Worm (Caenorhabditis elegans): Measurements from ENCODE around the gene pqn-68.

The pqn-68 gene

DNA sequence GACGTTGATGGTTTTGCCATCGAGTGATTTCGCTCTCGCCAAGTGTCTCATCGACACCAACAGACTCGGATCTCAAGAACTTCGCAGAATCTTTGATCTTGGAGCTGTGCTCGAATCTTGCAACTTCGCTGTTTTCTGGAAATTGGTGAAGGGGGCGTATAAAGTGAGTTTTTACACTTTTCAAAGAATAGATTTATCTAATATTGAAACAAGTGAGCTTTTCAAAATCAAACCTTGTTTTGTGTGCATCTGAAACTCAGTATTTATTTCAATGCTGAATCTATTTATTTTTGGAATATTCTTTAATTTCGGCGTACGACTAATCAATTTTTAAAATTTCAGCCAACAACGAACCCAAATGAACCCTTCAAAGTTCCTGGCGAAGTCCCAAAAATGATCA, 1.8 kb downstream of the pqn-68 start:
- no peak for TF ChIP-seq tra-4 (tag; optimal IDR thresholded peaks at IDR 0.05)
- no peak for TF ChIP-seq B0310.2 (tag; optimal IDR thresholded peaks at IDR 0.05)
- TF ChIP-seq hmbx-1 (tag; optimal IDR thresholded peaks at IDR 0.05), result no peak
- TF ChIP-seq tbx-37 (GFP tag; conservative IDR thresholded peaks at IDR 0.05), result no peak
- TF ChIP-seq F13C5.2 (tag; optimal IDR thresholded peaks at IDR 0.05), result no peak

DNA sequence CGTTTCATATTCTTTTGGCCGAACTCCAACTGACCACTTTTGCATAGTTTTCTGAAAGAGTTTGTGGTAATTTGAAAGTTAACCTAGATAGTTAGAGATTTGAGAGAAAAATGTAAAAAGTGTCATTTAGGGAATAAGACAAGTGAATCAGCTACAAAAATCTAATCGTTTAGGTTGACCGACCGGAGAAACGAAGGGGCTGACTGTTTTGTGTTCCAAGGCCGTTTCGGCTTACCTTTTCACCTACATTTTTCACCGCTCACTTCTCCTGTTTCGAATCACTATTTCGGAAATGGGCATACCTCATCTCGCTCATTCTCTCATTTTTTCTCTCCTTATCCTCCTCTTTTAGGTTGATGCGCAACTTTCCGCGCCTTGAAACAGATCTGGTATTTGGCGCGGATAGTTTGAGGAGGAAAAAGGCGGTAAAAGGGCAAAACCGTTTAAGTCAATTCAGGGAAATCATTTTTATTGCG, 8.7 kb downstream of the pqn-68 start, which contains the start of gene mpst-7:
mpst-7 (minus strand) TSS at position 51 of the 476 bp plus-strand sequence.
- no peak for TF ChIP-seq ets-7 (tag; optimal IDR thresholded peaks at IDR 0.05)
- no peak for TF ChIP-seq pes-1 (GFP tag; IDR thresholded peaks at IDR 0.05)

DNA sequence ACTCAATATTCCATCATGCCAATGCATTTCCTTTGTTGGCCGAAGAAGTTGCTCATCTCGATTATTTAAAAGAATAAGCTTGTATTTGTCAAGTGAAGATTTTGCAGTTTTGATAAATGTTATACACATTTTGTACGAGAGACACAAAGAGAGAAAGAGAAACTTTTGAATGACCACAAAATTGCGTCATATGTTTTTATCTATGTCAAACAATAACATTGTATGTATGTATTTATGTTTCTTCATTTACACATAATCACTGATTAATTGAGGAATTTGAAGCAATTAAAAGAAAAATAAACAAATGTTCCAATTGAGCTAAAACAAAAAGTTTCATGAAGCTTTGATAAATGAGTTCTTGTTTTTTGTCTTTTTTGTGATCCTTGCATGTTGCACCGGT, 10.8 kb downstream of the pqn-68 start, which contains the start of gene hrg-9:
hrg-9 (minus strand) TSS at position 152 of the 400 bp plus-strand sequence.
- TF ChIP-seq sea-1 (GFP tag; conservative IDR thresholded peaks at IDR 0.05), result no peak
- TF ChIP-seq tbx-11 (GFP tag; IDR thresholded peaks at IDR 0.05), result no peak
- no peak for TF ChIP-seq aly-1 (tag; optimal IDR thresholded peaks at IDR 0.05)
- TF ChIP-seq ets-7 (tag; optimal IDR thresholded peaks at IDR 0.05), result no peak
- TF ChIP-seq hmbx-1 (tag; optimal IDR thresholded peaks at IDR 0.05), result no peak
- no peak for TF ChIP-seq hmg-4 (GFP tag; optimal IDR thresholded peaks at IDR 0.05)
- no peak for TF ChIP-seq B0310.2 (tag; optimal IDR thresholded peaks at IDR 0.05)

DNA sequence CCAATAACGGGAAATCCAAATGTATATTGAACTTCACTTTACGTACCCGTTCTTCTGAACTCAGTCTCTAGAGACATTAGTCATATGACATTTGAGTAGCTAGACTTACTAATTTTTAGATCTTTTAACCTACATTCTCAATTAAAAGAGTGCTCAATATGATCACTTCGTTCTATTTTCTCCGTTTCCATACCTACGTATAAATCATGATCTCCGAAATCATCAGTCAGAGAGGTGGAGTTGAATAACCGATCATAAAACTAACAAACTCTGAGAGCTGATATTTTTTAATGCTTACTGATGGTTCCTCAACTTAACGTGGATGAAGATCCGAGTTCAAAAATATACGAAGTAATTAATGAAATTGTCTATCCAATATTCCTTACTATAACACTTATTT, 11.6 kb downstream of the pqn-68 start, which contains the start of gene srd-35:
srd-35 (plus strand) TSS at position 301 of the 400 bp plus-strand sequence.
- TF ChIP-seq B0310.2 (tag; optimal IDR thresholded peaks at IDR 0.05), result no peak
- no peak for TF ChIP-seq hmbx-1 (tag; optimal IDR thresholded peaks at IDR 0.05)
- no peak for TF ChIP-seq tbx-37 (GFP tag; conservative IDR thresholded peaks at IDR 0.05)
- no peak for TF ChIP-seq scrt-1 (GFP tag; IDR thresholded peaks at IDR 0.05)
- no peak for TF ChIP-seq ceh-36 (tag; optimal IDR thresholded peaks at IDR 0.05)
- no peak for TF ChIP-seq ets-7 (tag; optimal IDR thresholded peaks at IDR 0.05)
- TF ChIP-seq hnd-1 (tag; optimal IDR thresholded peaks at IDR 0.05), result no peak
- no peak for TF ChIP-seq flt-1 (GFP tag; IDR thresholded peaks at IDR 0.05)
- TF ChIP-seq tra-4 (tag; optimal IDR thresholded peaks at IDR 0.05), result no peak
- no peak for TF ChIP-seq sea-1 (GFP tag; conservative IDR thresholded peaks at IDR 0.05)
- TF ChIP-seq ceh-13 (GFP tag; optimal IDR thresholded peaks at IDR 0.05), result no peak
- TF ChIP-seq ama-1 (optimal IDR thresholded peaks at IDR 0.05), result no peak
- TF ChIP-seq hmg-4 (GFP tag; optimal IDR thresholded peaks at IDR 0.05), result no peak
- TF ChIP-seq tbx-11 (GFP tag; IDR thresholded peaks at IDR 0.05), result no peak
- TF ChIP-seq F13C5.2 (tag; optimal IDR thresholded peaks at IDR 0.05), result no peak

DNA sequence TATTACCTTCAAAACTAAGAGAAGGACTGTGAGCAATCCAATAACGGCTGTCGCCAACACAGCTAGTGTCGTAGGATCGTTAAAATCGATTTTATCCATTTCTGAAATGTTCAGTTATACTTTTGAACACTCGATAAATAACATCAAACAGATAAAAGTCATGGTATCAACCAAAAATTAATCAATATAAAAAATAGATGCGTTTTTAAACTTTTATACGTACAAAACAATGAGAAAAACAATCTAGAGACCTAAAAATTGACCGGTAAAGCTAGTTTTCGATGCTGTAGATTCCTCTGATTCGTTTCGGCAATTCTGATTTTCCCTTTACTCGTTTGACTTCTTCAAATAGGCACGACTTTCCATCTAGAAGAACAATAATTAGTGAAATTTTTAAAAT, 14.7 kb downstream of the pqn-68 start, which contains the start of gene R186.3:
R186.3 (minus strand) TSS at position 101 of the 400 bp plus-strand sequence.
- TF ChIP-seq ama-1 (optimal IDR thresholded peaks at IDR 0.05), result no peak
- no peak for TF ChIP-seq F13C5.2 (tag; optimal IDR thresholded peaks at IDR 0.05)
- no peak for TF ChIP-seq hmbx-1 (tag; optimal IDR thresholded peaks at IDR 0.05)
- no peak for TF ChIP-seq tra-4 (tag; optimal IDR thresholded peaks at IDR 0.05)
- TF ChIP-seq flt-1 (GFP tag; IDR thresholded peaks at IDR 0.05), result no peak
- no peak for TF ChIP-seq ceh-36 (tag; optimal IDR thresholded peaks at IDR 0.05)
- no peak for TF ChIP-seq tbx-11 (GFP tag; IDR thresholded peaks at IDR 0.05)
- no peak for TF ChIP-seq scrt-1 (GFP tag; IDR thresholded peaks at IDR 0.05)
- TF ChIP-seq hnd-1 (tag; optimal IDR thresholded peaks at IDR 0.05), result no peak
- TF ChIP-seq B0310.2 (tag; optimal IDR thresholded peaks at IDR 0.05), result no peak
- TF ChIP-seq pes-1 (GFP tag; IDR thresholded peaks at IDR 0.05), result no peak
- no peak for TF ChIP-seq tbx-37 (GFP tag; conservative IDR thresholded peaks at IDR 0.05)
- no peak for TF ChIP-seq ceh-13 (GFP tag; optimal IDR thresholded peaks at IDR 0.05)
- TF ChIP-seq hmg-4 (GFP tag; optimal IDR thresholded peaks at IDR 0.05), result no peak
- TF ChIP-seq ets-7 (tag; optimal IDR thresholded peaks at IDR 0.05), result no peak
- TF ChIP-seq sea-1 (GFP tag; conservative IDR thresholded peaks at IDR 0.05), result no peak

DNA sequence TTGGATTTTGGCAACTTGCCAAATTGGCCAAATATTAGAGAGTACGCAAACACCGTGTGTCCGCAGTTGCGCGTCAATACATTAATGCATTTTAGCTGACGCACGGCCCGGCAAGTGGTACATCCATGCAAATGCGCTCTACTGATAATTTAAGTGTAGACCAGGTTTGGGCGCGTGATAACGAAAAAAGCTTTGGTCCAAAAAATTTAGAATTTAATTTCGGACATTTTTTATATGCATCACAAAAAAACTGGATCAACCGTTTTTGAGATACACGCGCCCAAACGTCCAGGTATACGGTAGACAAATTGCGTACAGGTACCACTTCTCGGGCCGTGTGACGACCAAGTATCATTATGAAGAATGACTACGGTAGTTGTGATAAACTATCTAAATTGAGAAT, 15.5 kb downstream of the pqn-68 start, which contains the start of gene R186.8:
R186.8 (minus strand) TSS at position 58 of the 403 bp plus-strand sequence.
- peak; percentile 13 for TF ChIP-seq F13C5.2 (tag; optimal IDR thresholded peaks at IDR 0.05)
- TF ChIP-seq tbx-37 (GFP tag; conservative IDR thresholded peaks at IDR 0.05), result 0 out of 2 replicates have a peak, but pooled peaks have one; percentile 28

DNA sequence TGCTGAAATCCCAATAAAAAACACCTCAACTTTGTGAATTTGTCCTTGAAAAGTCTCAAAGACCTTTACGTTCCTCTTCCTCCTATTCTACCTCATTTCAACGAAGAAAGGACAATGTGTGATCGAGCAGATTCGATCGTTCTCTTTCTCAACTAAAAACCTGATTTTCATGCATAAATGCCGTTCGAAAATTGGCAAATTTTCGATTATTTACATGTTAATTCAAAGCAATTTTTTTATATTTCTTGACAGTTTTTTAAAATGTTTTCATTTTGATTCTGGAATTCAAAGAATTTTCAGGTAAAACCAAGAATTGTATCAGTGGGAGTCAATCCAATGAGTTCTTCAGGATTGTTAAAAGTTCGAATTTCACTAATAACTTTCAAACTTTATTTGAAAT, 16.1 kb downstream of the pqn-68 start, which contains the start of gene lin-46:
lin-46 (plus strand) TSS at position 301 of the 400 bp plus-strand sequence.
- TF ChIP-seq hmg-4 (GFP tag; optimal IDR thresholded peaks at IDR 0.05) (no peak), B0310.2 (tag; optimal IDR thresholded peaks at IDR 0.05) (no peak), flt-1 (GFP tag; IDR thresholded peaks at IDR 0.05) (no peak), F13C5.2 (tag; optimal IDR thresholded peaks at IDR 0.05) (no peak), ceh-13 (GFP tag; optimal IDR thresholded peaks at IDR 0.05) (no peak), ets-7 (tag; optimal IDR thresholded peaks at IDR 0.05) (no peak), tbx-37 (GFP tag; conservative IDR thresholded peaks at IDR 0.05) (no peak), hmbx-1 (tag; optimal IDR thresholded peaks at IDR 0.05) (no peak), aly-1 (tag; optimal IDR thresholded peaks at IDR 0.05) (no peak), ama-1 (optimal IDR thresholded peaks at IDR 0.05) (no peak), tbx-11 (GFP tag; IDR thresholded peaks at IDR 0.05) (no peak), scrt-1 (GFP tag; IDR thresholded peaks at IDR 0.05) (no peak), ceh-36 (tag; optimal IDR thresholded peaks at IDR 0.05) (no peak), pes-1 (GFP tag; IDR thresholded peaks at IDR 0.05) (no peak)

DNA sequence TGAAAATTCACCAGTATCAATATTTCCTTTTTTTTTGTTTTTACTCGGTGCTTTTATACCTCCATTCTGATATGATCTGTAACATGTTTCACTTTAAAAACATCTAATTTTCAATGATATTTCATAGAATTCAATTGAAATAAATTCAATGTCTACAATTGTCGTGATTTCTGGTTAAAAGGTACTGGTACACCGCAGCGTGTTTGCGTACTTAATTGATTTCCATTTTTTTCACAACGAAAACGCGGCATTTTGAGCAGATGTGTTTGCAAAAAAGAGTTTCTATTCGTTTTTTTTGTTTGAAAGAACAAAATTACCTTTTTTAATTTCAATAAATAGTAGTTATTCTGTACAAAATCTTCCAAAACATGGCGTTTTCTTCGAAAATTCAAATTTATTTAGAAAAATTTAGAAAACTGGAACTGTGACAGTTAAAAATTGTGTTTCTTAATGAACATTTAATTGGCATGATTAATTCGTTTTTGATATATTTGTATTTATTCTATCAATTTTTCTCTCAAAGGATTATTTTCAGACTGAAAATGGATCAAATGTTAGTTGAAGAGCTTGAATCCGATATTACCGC, 18.2 kb downstream of the pqn-68 start, which contains the start of gene pnn-1:
pnn-1 (plus strand) TSS at position 536 of the 586 bp plus-strand sequence.
- no peak for TF ChIP-seq flt-1 (GFP tag; IDR thresholded peaks at IDR 0.05)
- no peak for TF ChIP-seq ama-1 (optimal IDR thresholded peaks at IDR 0.05)
- TF ChIP-seq sea-1 (GFP tag; conservative IDR thresholded peaks at IDR 0.05), result no peak
